Fruit fly (Drosophila melanogaster) ovary, adult (tissue): ENCODE data around the gene CG5664.

Source experiments
- CG17801 ChIP-seq: fragments of 200-800 bp; optimal IDR thresholded peaks from 2 replicates; lab custom pipeline; 2019; ENCODE audit warnings: missing biosample characterization, mild to moderate bottlenecking, missing genetic modification characterization, moderate library complexity; ENCODE audit not compliant: partially characterized antibody

The CG5664 gene

DNA sequence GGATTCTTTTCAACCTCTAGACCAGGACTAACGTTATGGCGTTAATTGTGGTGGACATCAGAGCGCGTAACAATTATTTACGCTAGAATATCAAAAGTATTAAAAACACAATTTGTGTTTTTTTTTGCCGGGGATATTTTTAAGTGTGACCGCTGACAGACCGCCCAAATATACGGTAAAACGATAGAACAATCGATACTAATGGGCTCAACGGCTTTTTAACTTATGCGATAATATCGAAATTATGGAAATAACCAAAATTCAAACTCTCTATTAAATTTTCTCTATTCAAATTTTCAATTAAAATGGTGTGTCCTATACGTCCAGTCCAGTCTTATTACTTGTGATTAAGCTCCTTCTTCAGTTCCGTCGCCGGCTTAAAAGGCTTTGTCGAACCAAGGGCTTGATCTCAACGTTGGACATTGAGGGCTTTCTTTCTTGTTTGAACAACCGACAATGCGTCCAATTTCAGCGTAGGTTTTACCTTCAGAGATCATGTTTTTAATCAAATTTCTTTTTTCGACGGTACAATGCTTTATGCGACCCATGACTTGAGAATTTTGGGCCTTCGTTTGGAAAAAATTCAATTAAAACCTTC is at the start of gene CG5664:
Gene CG5664, minus strand, starts transcription at position 148 of the 598 bp plus-strand sequence.
- no peak for TF ChIP-seq CG17801 (GFP tag; lab: Kevin White, UChicago)

DNA sequence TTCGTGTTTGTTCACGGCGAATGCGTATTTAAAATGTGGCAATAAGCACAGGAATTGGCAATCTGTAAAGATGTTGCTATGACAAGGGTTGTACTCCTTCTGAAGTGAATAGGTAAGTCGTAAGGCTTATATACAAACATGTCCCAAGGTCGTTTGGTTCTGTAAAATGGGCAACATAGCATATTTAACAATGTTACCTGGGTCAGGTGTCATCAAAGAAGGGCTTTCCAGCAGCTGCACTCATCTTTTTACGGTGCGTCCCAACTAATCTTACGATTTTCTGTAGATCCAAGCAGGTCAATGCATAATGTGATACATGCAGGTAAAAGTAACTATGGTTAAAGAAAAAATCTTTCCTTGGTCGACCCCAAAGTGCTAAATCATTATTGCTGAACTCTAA is 49.3 kb upstream of the CG5664 start, which contains the start of gene Neu2:
Gene Neu2, minus strand, starts transcription at position 101 of the 400 bp plus-strand sequence.
- TF ChIP-seq CG17801 (GFP tag; lab: Kevin White, UChicago): no peak

DNA sequence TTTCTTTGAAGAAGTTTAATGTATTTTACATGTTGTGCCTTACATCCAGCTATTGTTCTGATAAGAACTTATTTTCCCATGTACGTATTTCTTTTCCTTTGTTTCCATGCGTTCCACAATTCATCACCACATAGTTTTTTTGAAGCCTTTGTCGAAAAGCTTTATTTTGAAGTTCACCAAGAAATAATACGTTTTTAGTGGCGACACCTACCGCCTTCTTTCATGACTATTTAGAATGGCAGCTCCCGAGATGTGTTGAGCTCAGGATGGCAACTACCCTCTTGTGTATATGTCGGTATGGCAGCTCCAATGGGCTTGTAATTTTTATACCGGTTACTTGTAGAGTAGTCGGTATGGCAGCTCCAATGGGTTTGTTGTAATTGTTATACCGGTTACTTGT is 42.7 kb upstream of the CG5664 start:
- TF ChIP-seq CG17801 (GFP tag; lab: Kevin White, UChicago): no peak

DNA sequence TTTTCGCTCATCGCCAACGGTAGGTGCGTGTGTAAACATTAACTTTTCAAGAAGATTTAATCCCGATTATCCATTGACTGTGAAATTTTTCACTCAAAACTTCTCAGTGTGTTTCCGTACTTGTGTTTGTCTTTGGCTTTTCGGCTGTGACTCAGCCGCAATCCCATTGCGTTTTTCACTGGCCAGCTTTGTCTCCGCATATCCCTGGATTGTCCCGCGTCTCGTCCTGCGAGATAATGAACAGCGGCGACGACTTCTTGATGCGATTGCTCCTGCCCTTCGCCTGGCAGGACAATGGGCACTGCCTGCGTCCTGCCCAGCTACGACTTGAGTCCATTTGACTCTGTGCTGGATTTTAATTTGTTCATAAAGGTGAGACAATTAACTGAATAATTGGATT is 40.9 kb upstream of the CG5664 start:
- TF ChIP-seq CG17801 (GFP tag; lab: Kevin White, UChicago): no peak

DNA sequence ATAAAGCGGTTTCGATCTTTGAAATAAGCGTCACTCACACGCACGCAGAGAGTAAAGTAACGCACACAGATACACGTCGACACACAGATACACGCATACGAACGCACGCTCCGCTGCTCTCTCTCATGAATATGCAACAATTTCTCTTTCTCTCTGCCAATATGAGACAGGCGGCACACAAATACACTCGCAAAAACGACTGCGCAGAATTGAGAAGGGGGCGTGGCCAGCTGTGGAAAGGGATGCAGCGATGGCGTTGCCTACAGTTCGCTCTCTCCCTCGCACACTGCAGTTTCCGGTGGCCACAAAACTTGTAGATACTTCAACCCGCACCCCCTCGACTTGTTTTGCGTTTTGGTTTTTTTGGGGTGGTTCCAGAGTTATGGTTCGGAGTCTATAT is 38.5 kb upstream of the CG5664 start:
- no peak for TF ChIP-seq CG17801 (GFP tag; lab: Kevin White, UChicago)

DNA sequence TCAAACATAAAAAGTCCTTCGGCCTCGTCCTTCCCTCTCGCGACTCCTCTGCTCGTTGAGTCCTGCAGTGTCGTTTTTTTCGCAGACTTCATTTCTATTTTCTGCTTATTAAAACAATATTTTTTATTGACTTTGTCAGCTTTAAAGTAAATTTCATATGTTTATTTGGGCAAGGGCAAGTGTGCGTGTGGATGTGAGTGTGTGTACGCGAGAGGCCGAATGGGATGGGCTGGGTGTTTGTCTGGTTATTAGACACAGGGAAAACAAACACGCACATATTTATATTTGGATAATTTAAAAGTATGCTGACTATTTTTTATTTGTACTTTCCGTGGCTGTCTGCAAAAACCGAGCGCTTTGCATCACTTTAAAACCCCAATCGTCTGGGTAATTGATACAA is 36.7 kb upstream of the CG5664 start:
- no peak for TF ChIP-seq CG17801 (GFP tag; lab: Kevin White, UChicago)

DNA sequence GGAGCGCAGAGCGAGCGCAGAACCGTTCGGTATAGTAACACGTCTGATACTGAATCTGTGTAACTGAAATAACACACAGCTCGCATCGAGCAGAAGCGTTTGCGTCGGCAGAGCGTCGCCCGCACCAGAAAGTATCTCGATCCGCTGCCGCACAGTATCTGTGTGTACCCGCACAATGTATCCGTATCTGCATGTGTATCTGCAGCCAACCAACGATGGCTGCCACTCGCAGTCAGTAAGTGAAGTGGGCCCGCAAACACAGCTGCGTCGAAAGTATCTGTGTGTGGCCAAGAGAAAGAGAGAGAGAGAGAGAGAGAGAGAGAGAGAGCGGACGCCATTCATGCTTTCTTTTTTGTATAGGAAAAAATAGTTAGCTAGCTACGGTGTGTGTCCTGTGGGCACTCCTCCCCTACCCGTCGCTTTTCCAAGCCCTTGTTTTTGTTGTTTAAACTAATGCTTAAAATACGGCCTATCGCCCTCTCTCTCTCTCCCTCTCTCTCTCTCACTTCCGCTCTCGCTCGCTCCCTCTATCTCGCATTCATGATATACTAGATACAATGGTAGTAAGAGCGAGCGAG is 35.4 kb upstream of the CG5664 start, which contains the start of gene croc:
Gene croc, minus strand, starts transcription at position 51 of the 578 bp plus-strand sequence.
- no peak for TF ChIP-seq CG17801 (GFP tag; lab: Kevin White, UChicago)

DNA sequence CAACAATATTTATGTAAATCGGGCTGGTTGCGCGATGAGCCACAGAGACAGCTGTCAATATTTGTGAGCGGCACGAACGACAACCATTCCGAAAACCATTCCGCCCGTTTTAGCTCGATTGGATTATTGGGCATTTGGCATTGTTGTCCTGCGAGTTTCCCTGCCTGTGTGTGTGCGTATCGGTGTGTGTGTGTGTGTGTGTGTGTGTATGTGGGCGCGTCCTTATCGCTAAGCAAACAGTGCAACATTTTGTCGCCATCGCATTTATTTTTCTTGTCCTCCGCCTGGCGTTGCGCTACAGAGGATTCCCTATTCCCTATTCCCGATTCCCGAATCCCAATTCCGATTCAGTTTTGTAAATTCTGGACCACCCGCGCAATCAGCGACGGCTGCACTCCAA is 30.7 kb upstream of the CG5664 start:
- TF ChIP-seq CG17801 (GFP tag; lab: Kevin White, UChicago): no peak

DNA sequence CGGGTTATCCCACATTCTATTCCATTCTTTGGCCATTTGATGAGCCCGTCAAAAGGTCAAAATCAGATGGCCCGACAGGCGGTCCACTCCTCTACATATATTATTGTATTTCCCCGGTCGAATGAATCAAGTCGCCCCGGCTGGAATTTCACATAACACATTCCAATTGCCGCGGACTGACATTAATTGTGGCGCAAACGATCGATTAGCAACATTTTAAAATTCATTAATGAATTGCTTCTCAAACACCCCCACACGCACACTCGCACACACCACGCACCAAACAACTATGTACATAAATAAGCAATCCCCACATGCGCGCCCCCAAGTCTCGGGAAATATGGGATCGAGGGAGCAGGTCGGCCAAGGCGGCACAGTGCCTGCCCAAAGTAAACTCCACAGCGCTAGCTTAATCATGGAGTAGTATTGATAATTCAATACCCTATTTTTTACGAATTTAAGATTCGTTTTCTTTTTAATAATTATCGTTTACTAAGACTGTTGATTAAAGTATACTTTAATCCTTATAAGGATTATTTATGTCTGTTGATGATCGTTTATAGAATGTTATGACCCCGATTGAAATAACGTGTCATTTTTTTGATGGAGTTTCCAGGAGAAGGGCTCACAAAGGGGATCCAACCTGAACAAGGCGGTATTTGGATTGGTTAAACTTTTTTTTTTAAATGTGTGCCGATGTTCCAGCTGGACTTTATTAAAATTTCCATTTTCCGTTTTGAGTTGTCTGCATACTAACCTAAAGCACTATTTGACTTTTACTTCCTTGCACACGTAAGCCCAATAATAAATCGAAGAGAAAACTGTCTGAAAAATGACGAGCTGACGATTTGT is 24.3 kb upstream of the CG5664 start:
- no peak for TF ChIP-seq CG17801 (GFP tag; lab: Kevin White, UChicago)

DNA sequence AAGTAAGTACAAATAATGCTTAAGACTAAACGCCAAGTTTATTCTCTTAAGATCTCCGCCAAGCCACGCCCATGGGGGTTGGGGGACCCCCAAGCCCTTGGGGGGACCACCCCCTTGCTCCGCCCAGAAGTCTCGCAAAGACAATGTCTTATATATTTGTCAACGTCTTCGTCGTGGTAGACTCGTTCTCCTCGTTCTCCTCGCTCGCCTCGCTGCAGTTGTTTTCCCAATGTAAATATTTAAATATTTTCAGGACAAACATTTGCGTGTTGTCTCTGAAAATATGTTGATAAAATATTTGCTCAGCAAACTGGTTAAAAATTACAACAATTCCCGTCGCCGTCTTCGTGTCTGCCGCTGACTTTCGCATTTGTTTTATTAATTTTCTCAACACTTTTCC is 23.1 kb upstream of the CG5664 start:
- no peak for TF ChIP-seq CG17801 (GFP tag; lab: Kevin White, UChicago)

DNA sequence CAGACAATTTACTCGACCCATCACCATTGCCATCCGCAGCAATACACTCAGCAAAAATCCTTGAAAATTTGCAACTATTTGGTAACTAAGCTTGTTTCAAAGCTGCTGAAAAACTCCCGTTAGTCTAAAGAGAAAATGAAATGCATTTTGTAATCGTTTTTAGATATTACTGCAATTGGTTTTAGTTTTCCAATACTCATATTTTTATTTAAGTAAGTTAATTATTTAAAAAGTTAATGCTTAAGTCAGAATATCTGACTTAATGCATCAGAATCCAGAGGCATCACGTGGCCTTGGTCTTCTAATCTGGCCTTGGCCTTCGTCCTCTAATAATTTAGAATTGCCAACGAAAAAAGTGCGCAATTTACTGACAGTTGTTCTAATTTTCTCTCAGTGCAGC is 21.7 kb upstream of the CG5664 start:
- TF ChIP-seq CG17801 (GFP tag; lab: Kevin White, UChicago): no peak

DNA sequence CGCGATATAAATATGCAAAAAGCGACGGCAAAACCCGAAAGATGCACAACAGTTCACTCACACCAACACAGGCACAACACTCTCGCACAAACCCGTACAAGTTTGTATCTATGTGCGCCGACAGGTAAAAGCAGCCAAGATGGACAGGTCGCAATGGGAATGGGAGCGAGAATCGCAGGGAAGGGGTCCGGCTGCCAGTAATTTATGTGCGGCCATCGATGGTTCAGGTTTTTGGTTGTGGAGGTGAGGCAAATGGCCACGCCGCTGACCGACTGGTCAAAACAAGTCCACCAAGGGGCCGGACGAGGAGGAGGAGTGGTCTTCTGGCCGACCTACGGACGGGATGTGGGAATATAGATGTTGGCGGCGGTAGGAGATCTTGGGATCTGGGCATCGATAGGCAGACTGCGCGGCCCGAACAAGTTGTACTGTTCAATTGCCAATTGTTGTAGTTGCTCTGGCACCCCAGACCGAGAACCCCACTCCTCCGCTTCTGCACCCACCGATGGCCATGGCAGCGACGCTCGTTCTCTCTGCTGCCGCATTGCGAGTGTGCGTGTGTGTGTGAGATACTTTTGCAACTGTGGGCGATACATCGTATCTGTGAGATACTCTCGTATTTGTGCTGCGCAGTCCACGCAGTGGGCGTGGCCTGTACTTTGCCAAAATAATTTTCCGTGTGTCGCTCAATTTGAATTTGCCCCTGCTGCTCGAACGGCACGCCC is 19.1 kb upstream of the CG5664 start:
- TF ChIP-seq CG17801 (GFP tag; lab: Kevin White, UChicago): no peak

DNA sequence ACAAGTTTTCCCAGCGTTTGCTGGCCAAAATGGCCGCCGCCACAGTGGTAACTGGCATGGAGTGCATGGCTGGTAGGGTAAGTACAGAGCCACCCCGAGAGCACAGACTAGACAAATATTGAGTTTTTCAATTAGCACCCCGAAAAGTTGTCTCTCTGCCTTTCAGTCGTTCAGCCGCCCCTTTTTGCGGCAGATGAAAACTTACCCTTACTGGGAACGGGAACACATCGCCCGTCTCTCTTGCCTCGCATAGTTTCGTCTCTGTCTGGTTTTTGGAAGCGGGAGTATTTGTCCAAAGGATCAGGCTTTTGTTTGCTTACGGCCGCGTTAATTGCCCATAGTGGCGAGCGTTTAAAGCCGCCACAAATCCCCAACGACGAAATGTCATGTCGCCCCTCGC is 17.6 kb upstream of the CG5664 start:
- TF ChIP-seq CG17801 (GFP tag; lab: Kevin White, UChicago): no peak

DNA sequence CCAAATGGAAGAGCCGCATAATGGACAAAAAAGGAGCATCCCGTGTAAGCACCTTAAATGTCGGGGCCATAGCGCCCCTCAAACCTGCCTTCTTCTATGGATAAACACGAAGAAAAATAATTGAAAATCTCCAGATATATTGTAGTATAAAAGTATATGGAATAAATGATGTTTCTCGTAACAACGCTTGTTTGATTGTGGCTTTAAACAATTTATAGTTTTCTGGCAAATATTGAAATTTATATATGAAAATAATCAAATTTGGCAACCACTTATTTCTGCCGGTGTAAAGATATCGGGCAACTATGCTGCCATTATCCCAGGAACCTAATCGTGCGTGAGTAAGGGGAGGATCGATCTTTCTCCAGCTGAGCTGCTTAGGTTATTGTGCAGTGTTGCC is 14.0 kb upstream of the CG5664 start:
- no peak for TF ChIP-seq CG17801 (GFP tag; lab: Kevin White, UChicago)

DNA sequence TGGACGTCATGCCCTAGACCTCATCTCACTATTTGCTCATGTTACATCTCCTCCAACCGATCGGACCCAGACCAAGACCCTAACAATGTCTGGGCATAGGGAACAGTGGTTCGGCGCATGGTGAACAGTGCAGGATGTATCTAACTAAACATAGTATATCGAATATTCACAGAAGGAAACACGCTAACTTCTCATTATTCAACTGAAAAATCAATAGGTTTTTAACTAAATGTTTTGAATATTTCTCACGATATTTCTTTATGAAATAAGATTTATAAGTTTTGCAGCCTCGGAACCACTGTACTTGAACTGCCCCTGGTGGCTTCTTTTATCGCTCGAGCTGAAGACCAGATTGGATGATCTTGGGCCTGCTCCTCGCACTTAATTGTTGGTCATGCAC is 12.5 kb upstream of the CG5664 start:
- no peak for TF ChIP-seq CG17801 (GFP tag; lab: Kevin White, UChicago)
